Fruit fly (Drosophila melanogaster) whole organism: ENCODE measurements around the gene CG44085.

ENCODE experiments used
- Dll ChIP-seq: fragments of >200 bp; optimal IDR thresholded peaks from 2 replicates; lab custom pipeline; 2017
- pan ChIP-seq: fragments of >200 bp; optimal IDR thresholded peaks from 2 replicates; lab custom pipeline; 2017
- psq ChIP-seq: fragments of >200 bp; optimal IDR thresholded peaks from 2 replicates; lab custom pipeline; 2017
- usp ChIP-seq: fragments of >200 bp; optimal IDR thresholded peaks from 2 replicates; lab custom pipeline; 2017; ENCODE audit warnings: missing biosample characterization, missing genetic modification characterization, mixed read lengths

DNA sequence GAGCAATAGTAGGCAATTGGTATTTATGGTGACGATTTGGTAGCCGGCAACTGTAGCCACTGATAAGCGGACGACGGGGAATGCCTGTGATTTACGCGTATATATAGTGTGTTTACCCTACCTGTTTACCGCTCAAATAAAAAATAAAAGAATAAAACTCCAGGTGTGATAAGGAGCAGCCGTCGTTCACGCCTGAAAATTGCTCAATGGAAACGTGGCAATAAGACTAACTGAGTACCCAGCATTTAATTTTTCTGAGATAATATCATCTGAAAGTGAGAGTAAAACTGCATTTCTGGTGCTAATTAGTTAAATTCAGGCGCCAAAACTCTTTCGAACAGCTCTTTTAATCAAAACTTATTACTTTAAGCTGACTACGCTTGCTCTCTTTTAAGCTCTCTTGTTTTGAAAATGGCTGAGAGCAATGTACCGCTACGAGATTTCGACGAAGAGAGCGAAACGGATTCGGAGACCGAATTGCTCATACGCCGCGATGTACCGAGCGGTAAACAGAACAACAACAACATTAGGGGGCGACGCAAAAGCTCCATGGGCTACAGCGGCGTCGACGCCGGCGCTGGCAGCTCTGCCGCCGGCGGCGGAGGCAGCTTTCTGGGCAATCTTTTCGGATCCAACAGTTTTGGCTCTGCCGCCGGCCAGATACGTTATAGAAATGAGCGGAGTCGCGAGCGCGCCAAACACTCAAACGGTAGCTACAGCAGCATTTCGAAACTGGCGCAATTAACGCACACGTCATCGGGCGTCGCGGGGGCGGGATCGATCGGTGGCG is 29.7 kb downstream of the CG44085 start:
- TF ChIP-seq Dll (lab: Kevin White, UChicago), result peak; percentile 57
- no peak for TF ChIP-seq psq (lab: Kevin White, UChicago)
- TF ChIP-seq pan (lab: Kevin White, UChicago), result no peak
- no peak for TF ChIP-seq usp
